Fruit fly (Drosophila melanogaster) whole organism, embryonic: Measurements from ENCODE around the gene Dop1R2.

ENCODE experiments used
- Antp ChIP-seq: fragments of 200-800 bp; sonication (Bioruptor generic); optimal IDR thresholded peaks from 3 replicates; lab custom pipeline; 2016; ENCODE audit warnings: missing biosample characterization, missing genetic modification characterization
- B-H2 ChIP-seq: fragments of 200-800 bp; sonication (Bioruptor generic); optimal IDR thresholded peaks from 2 replicates; lab custom pipeline; 2018; ENCODE audit warnings: missing biosample characterization, mild to moderate bottlenecking, missing genetic modification characterization
- CG12104 ChIP-seq: fragments of 200-800 bp; sonication (Bioruptor generic); optimal IDR thresholded peaks from 3 replicates; lab custom pipeline; 2016; ENCODE audit warnings: missing biosample characterization, missing genetic modification characterization
- CG12659 ChIP-seq: fragments of 200-800 bp; sonication (Bioruptor generic); optimal IDR thresholded peaks from 3 replicates; lab custom pipeline; 2017; ENCODE audit warnings: mild to moderate bottlenecking, missing biosample characterization, missing genetic modification reagents, missing genetic modification characterization
- CG18011 ChIP-seq: fragments of 200-800 bp; sonication (Bioruptor generic); optimal IDR thresholded peaks from 2 replicates; lab custom pipeline; 2017; ENCODE audit warnings: missing biosample characterization, missing genetic modification characterization, mild to moderate bottlenecking, moderate library complexity, missing genotype
- CG1832 ChIP-seq: fragments of 200-800 bp; sonication (Bioruptor generic); optimal IDR thresholded peaks from 2 replicates; lab custom pipeline; 2017; ENCODE audit warnings: missing biosample characterization, mild to moderate bottlenecking, missing genetic modification characterization, inconsistent platforms
- CG2116 ChIP-seq: fragments of 200-800 bp; sonication (Bioruptor generic); optimal IDR thresholded peaks from 3 replicates; lab custom pipeline; 2018; ENCODE audit warnings: missing biosample characterization, mild to moderate bottlenecking, missing genetic modification characterization
- CG2129 ChIP-seq: fragments of 200-800 bp; sonication (Bioruptor generic); IDR thresholded peaks from 2 replicates; pipeline ENCODE4 v1.3.6; 2022; ENCODE audit warnings: missing biosample characterization, missing genetic modification characterization; ENCODE audit not compliant: partially characterized antibody
- CG2712 ChIP-seq: fragments of 200-800 bp; optimal IDR thresholded peaks from 3 replicates; lab custom pipeline; 2019; ENCODE audit warnings: missing biosample characterization, mild to moderate bottlenecking, missing genetic modification characterization, moderate library complexity
- CG3407 ChIP-seq: fragments of 200-800 bp; sonication (Bioruptor generic); optimal IDR thresholded peaks from 2 replicates; lab custom pipeline; 2018; ENCODE audit warnings: missing biosample characterization, mild to moderate bottlenecking, missing genetic modification characterization
- CG6689 ChIP-seq: fragments of 200-800 bp; sonication (Bioruptor generic); IDR thresholded peaks from 2 replicates; pipeline ENCODE4 v1.3.6; 2022; ENCODE audit warnings: missing biosample characterization, missing genetic modification characterization
- CG7357 ChIP-seq: fragments of 200-800 bp; sonication (Bioruptor generic); IDR thresholded peaks from 3 replicates; pipeline ENCODE4 v1.3.6; 2022; ENCODE audit warnings: missing biosample characterization, missing genetic modification characterization
- CG7556 ChIP-seq: fragments of 200-800 bp; sonication (Bioruptor generic); optimal IDR thresholded peaks from 2 replicates; lab custom pipeline; 2017; ENCODE audit warnings: missing biosample characterization, mild to moderate bottlenecking, missing genetic modification characterization
- CG7839 ChIP-seq: fragments of 200-800 bp; sonication (Bioruptor generic); optimal IDR thresholded peaks from 3 replicates; lab custom pipeline; 2018; ENCODE audit warnings: missing biosample characterization, mild to moderate bottlenecking, missing genetic modification characterization, moderate library complexity
- CG8290 ChIP-seq, 3 experiments: fragments of 200-800 bp; sonication (Bioruptor generic); optimal IDR thresholded peaks; 2 replicates each; lab custom pipeline; 2016 to 2019; ENCODE audit warnings: missing biosample characterization in 3 of 3, missing genetic modification characterization in 3 of 3, mild to moderate bottlenecking in 2 of 3, moderate library complexity in 1 of 3
- D ChIP-seq, 2 experiments: fragments of 200-800 bp in 1 of 2; fragments of >200 bp in 1 of 2; sonication (Bioruptor generic) in 1 of 2; optimal IDR thresholded peaks; 2 replicates in 1 of 2; 3 replicates in 1 of 2; lab custom pipeline; 2017; ENCODE audit warnings: mild to moderate bottlenecking in 1 of 2, missing biosample characterization in 1 of 2, missing genetic modification characterization in 1 of 2, missing genetic modification reagents in 1 of 2
- D19A ChIP-seq: fragments of 200-800 bp; optimal IDR thresholded peaks from 3 replicates; lab custom pipeline; 2019; ENCODE audit warnings: missing biosample characterization, mild to moderate bottlenecking, missing genetic modification characterization, moderate library complexity
- Doc2 ChIP-seq: fragments of 200-800 bp; sonication (Bioruptor generic); IDR thresholded peaks from 2 replicates; pipeline ENCODE4 v1.3.6; 2022; ENCODE audit warnings: missing biosample characterization, missing genetic modification characterization
- Ets65A ChIP-seq: fragments of 200-800 bp; sonication (Bioruptor generic); peaks from one replicate; lab custom pipeline; 2016; ENCODE audit warnings: missing biosample characterization, missing genetic modification characterization
- Fer3 ChIP-seq: fragments of 200-800 bp; sonication (Bioruptor generic); optimal IDR thresholded peaks from 2 replicates; lab custom pipeline; 2018; ENCODE audit warnings: missing biosample characterization, mild to moderate bottlenecking, missing genetic modification characterization, moderate library complexity
- HHEX ChIP-seq: fragments of 200-800 bp; sonication (Bioruptor generic); optimal IDR thresholded peaks from 3 replicates; lab custom pipeline; 2017; ENCODE audit warnings: missing biosample characterization, mild to moderate bottlenecking, missing genetic modification characterization, missing genetic modification reagents
- Hmx ChIP-seq: fragments of 200-800 bp; sonication (Bioruptor generic); optimal IDR thresholded peaks from 2 replicates; lab custom pipeline; 2016; ENCODE audit warnings: missing biosample characterization, missing genetic modification characterization
- Ptx1 ChIP-seq: fragments of 200-800 bp; sonication (Bioruptor generic); IDR thresholded peaks from 2 replicates; pipeline ENCODE4 v1.3.6; 2022; ENCODE audit warnings: missing biosample characterization, missing genetic modification characterization
- Sin3A ChIP-seq: fragments of >200 bp; optimal IDR thresholded peaks from 2 replicates; lab custom pipeline; 2018
- Sry-β ChIP-seq: fragments of 200-800 bp; sonication (Bioruptor generic); optimal IDR thresholded peaks from 2 replicates; lab custom pipeline; 2018; ENCODE audit warnings: missing biosample characterization, mild to moderate bottlenecking, missing genetic modification characterization, moderate library complexity
- amos ChIP-seq: fragments of 200-800 bp; sonication (Bioruptor generic); IDR thresholded peaks from 2 replicates; pipeline ENCODE4 v1.3.6; 2022; ENCODE audit warnings: missing biosample characterization, missing genetic modification characterization; ENCODE audit not compliant: partially characterized antibody
- bcd ChIP-seq: fragments of 200-800 bp; sonication (Bioruptor generic); optimal IDR thresholded peaks from 2 replicates; lab custom pipeline; 2017; ENCODE audit warnings: missing biosample characterization, mild to moderate bottlenecking, missing genetic modification characterization
- croc ChIP-seq: fragments of 200-800 bp; sonication (Bioruptor generic); conservative IDR thresholded peaks from 3 replicates; pipeline ENCODE4 v1.3.6; 2022; ENCODE audit warnings: missing biosample characterization, missing genetic modification characterization
- dmrt99B ChIP-seq: fragments of 200-800 bp; sonication (Bioruptor generic); optimal IDR thresholded peaks from 2 replicates; lab custom pipeline; 2018; ENCODE audit warnings: missing biosample characterization, mild to moderate bottlenecking, missing genetic modification characterization, moderate library complexity
- fu2 ChIP-seq: fragments of 200-800 bp; sonication (Bioruptor generic); optimal IDR thresholded peaks from 2 replicates; lab custom pipeline; 2016; ENCODE audit warnings: missing biosample characterization, missing genetic modification characterization
- gsb ChIP-seq: fragments of 200-800 bp; sonication (Bioruptor generic); IDR thresholded peaks from 2 replicates; pipeline ENCODE4 v1.3.6; 2022; ENCODE audit warnings: missing biosample characterization, missing genetic modification characterization
- ham ChIP-seq: fragments of 200-800 bp; sonication (Bioruptor generic); IDR thresholded peaks from 2 replicates; pipeline ENCODE4 v1.3.6; 2022; ENCODE audit warnings: missing biosample characterization, missing genetic modification characterization
- her ChIP-seq: fragments of 200-800 bp; sonication (Bioruptor generic); optimal IDR thresholded peaks from 2 replicates; lab custom pipeline; 2016; ENCODE audit warnings: missing biosample characterization, missing genetic modification characterization
- klu ChIP-seq: fragments of 200-800 bp; sonication (Bioruptor generic); IDR thresholded peaks from 2 replicates; pipeline ENCODE4 v1.3.6; 2022; ENCODE audit warnings: missing biosample characterization, missing genetic modification characterization
- lbe ChIP-seq: fragments of 200-800 bp; sonication (Bioruptor generic); optimal IDR thresholded peaks from 2 replicates; lab custom pipeline; 2016; ENCODE audit warnings: missing biosample characterization, mild to moderate bottlenecking, missing genetic modification characterization
- lov ChIP-seq, 2 experiments: fragments of 200-800 bp in 1 of 2; fragments of >200 bp in 1 of 2; sonication (Bioruptor generic) in 1 of 2; IDR thresholded peaks in 1 of 2; optimal IDR thresholded peaks in 1 of 2; 2 replicates in 1 of 2; 3 replicates in 1 of 2; pipeline versions ENCODE4 v1.3.6 to Lab custom; 2017 to 2022; ENCODE audit warnings: missing biosample characterization in 1 of 2, missing genetic modification characterization in 1 of 2
- mam ChIP-seq: fragments of 200-800 bp; sonication (Bioruptor generic); optimal IDR thresholded peaks from 3 replicates; lab custom pipeline; 2016; ENCODE audit warnings: missing biosample characterization, missing genetic modification characterization
- nmo ChIP-seq: fragments of 200-800 bp; sonication (Bioruptor generic); optimal IDR thresholded peaks from 2 replicates; lab custom pipeline; 2018; ENCODE audit warnings: missing biosample characterization, mild to moderate bottlenecking, missing genetic modification characterization, moderate library complexity
- pan ChIP-seq, 4 experiments: fragments of >200 bp in 3 of 4; fragments of 200-800 bp in 1 of 4; sonication (Bioruptor generic) in 1 of 4; optimal IDR thresholded peaks in 3 of 4; IDR thresholded peaks in 1 of 4; 2 replicates each; pipeline versions ENCODE4 v1.3.6 to Lab custom; 2017 to 2022; ENCODE audit warnings: missing biosample characterization in 2 of 4, missing genetic modification characterization in 2 of 4, mixed read lengths in 1 of 4
- pb ChIP-seq: fragments of 200-800 bp; sonication (Bioruptor generic); optimal IDR thresholded peaks from 3 replicates; lab custom pipeline; 2016; ENCODE audit warnings: missing biosample characterization, missing genetic modification characterization
- phol ChIP-seq: fragments of 200-800 bp; sonication (Bioruptor generic); optimal IDR thresholded peaks from 3 replicates; lab custom pipeline; 2018; ENCODE audit warnings: missing biosample characterization, mild to moderate bottlenecking, missing genetic modification characterization, moderate library complexity
- prd ChIP-seq, 3 experiments: fragments of >200 bp in 2 of 3; fragments of 200-800 bp in 1 of 3; sonication (Bioruptor generic) in 1 of 3; optimal IDR thresholded peaks in 2 of 3; IDR thresholded peaks in 1 of 3; 2 replicates in 2 of 3; 3 replicates in 1 of 3; pipeline versions ENCODE4 v1.3.6 to Lab custom; 2017 to 2022; ENCODE audit warnings: missing biosample characterization in 1 of 3, missing genetic modification characterization in 1 of 3
- pros ChIP-seq: fragments of 200-800 bp; sonication (Bioruptor generic); optimal IDR thresholded peaks from 3 replicates; lab custom pipeline; 2019; ENCODE audit warnings: missing biosample characterization, mild to moderate bottlenecking, missing genetic modification characterization, moderate library complexity
- rib ChIP-seq: fragments of 200-800 bp; sonication (Bioruptor generic); IDR thresholded peaks from 2 replicates; pipeline ENCODE4 v1.3.6; 2022; ENCODE audit warnings: missing biosample characterization, missing genetic modification characterization
- scrt ChIP-seq: fragments of 200-800 bp; sonication (Bioruptor generic); optimal IDR thresholded peaks from 2 replicates; lab custom pipeline; 2018; ENCODE audit warnings: missing biosample characterization, mild to moderate bottlenecking, missing genetic modification characterization, moderate library complexity
- sqz ChIP-seq: fragments of 200-800 bp; sonication (Bioruptor generic); optimal IDR thresholded peaks from 3 replicates; lab custom pipeline; 2018; ENCODE audit warnings: missing biosample characterization, mild to moderate bottlenecking, missing genetic modification characterization
- sr ChIP-seq: fragments of 200-800 bp; sonication (Bioruptor generic); IDR thresholded peaks from 3 replicates; pipeline ENCODE4 v1.3.6; 2022; ENCODE audit warnings: missing biosample characterization, missing genetic modification characterization
- ssp ChIP-seq: fragments of 200-800 bp; sonication (Bioruptor generic); IDR thresholded peaks from 2 replicates; pipeline ENCODE4 v1.3.6; 2022; ENCODE audit warnings: missing biosample characterization, missing genetic modification characterization
- zen ChIP-seq: fragments of 200-800 bp; sonication (Bioruptor generic); optimal IDR thresholded peaks from 3 replicates; lab custom pipeline; 2018; ENCODE audit warnings: missing biosample characterization, mild to moderate bottlenecking, missing genetic modification characterization, moderate library complexity

Dop1R2 gene

DNA sequence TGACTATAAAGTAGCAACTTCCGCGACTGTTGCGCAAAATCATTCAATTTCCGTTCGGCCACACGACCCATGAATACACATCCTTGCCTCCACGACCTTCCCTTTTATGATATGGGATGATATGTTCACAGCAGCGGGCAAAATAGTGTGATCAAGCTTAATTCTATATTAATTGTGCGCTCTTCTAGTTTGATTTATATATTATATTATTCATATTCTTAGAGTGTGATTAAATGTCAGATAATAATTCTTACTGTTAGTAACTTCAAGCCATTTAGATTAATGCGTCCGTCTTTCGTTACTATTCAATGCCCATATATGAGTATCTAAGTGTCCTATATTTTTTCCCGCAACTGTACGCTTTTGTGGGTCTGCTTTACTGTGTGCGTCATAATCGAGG is 78.4 kb downstream of the Dop1R2 start (continued):
- TF ChIP-seq lov (optimal IDR thresholded peaks at IDR 0.05; lab: Kevin White, UChicago), result no peak
- no peak for TF ChIP-seq lov (GFP tag; IDR thresholded peaks at IDR 0.05; lab: Robert Waterston, UW)
- no peak for TF ChIP-seq CG2129 (GFP tag; lab: Robert Waterston, UW)
- no peak for TF ChIP-seq croc
- TF ChIP-seq CG2116, result no peak
- TF ChIP-seq CG2712, result peak; percentile 77
- peak; percentile 65 for TF ChIP-seq CG7839 (tag; lab: Kevin White, UChicago)
- no peak for TF ChIP-seq sr
- TF ChIP-seq prd (optimal IDR thresholded peaks at IDR 0.05; lab: Kevin White, UChicago), result no peak
- 0 out of 3 replicates have a peak, but pooled peaks have one; percentile 18 for TF ChIP-seq prd (GFP tag; IDR thresholded peaks at IDR 0.05; lab: Robert Waterston, UW)
- no peak for TF ChIP-seq Antp (GFP tag; lab: Kevin White, UChicago)
- TF ChIP-seq CG8290 (GFP tag; optimal IDR thresholded peaks at IDR 0.05; lab: Kevin White, UChicago), result no peak
- TF ChIP-seq CG8290 (tag; optimal IDR thresholded peaks at IDR 0.05; lab: Kevin White, UChicago), result no peak
- no peak for TF ChIP-seq pb (GFP tag; lab: Kevin White, UChicago)
- peak; percentile 67 for TF ChIP-seq Ets65A
- TF ChIP-seq her (GFP tag; lab: Kevin White, UChicago), result no peak
- TF ChIP-seq amos (GFP tag; lab: Robert Waterston, UW), result no peak
- TF ChIP-seq lbe (GFP tag; lab: Kevin White, UChicago), result no peak
- TF ChIP-seq CG7357 (GFP tag; lab: Robert Waterston, UW), result no peak
- peak; percentile 58 for TF ChIP-seq phol
- no peak for TF ChIP-seq ssp (GFP tag; lab: Robert Waterston, UW)
- TF ChIP-seq CG12659 (GFP tag; lab: Kevin White, UChicago), result peak; percentile 10
- TF ChIP-seq sqz, result no peak
- no peak for TF ChIP-seq gsb (GFP tag; lab: Robert Waterston, UW)
- peak; percentile 61 for TF ChIP-seq CG7556 (GFP tag; lab: Kevin White, UChicago)
- no peak for TF ChIP-seq CG3407
- no peak for TF ChIP-seq CG6689 (GFP tag; lab: Robert Waterston, UW)
- TF ChIP-seq Doc2, result no peak
- peak; percentile 0 for TF ChIP-seq Fer3
- no peak for TF ChIP-seq fu2 (GFP tag; lab: Kevin White, UChicago)
- no peak for TF ChIP-seq Hmx
- no peak for TF ChIP-seq CG18011 (GFP tag; lab: Kevin White, UChicago)
- peak; percentile 48 for TF ChIP-seq scrt (GFP tag; lab: Kevin White, UChicago)
- TF ChIP-seq rib (GFP tag; lab: Robert Waterston, UW), result no peak
- TF ChIP-seq klu (GFP tag; lab: Robert Waterston, UW), result no peak
- TF ChIP-seq dmrt99B (tag; lab: Kevin White, UChicago), result peak; percentile 69
- no peak for TF ChIP-seq CG1832 (GFP tag; lab: Kevin White, UChicago)
- peak; percentile 62 for TF ChIP-seq D19A (tag; lab: Kevin White, UChicago)
- TF ChIP-seq mam (GFP tag; lab: Kevin White, UChicago), result no peak
- peak; percentile 43 for TF ChIP-seq zen (tag; lab: Kevin White, UChicago)
- TF ChIP-seq Sin3A (lab: Kevin White, UChicago), result no peak
- no peak for TF ChIP-seq CG12104 (GFP tag; lab: Kevin White, UChicago)
- TF ChIP-seq Ptx1 (GFP tag; lab: Robert Waterston, UW), result no peak
- TF ChIP-seq pros (GFP tag; lab: Kevin White, UChicago), result peak; percentile 36
- peak; percentile 55 for TF ChIP-seq nmo (GFP tag; lab: Kevin White, UChicago)
- TF ChIP-seq D (optimal IDR thresholded peaks at IDR 0.05; lab: Kevin White, UChicago), result no peak
- peak; percentile 66 for TF ChIP-seq D (GFP tag; optimal IDR thresholded peaks at IDR 0.05; lab: Kevin White, UChicago)
- peak; percentile 25 for TF ChIP-seq bcd (GFP tag; lab: Kevin White, UChicago)
- no peak for TF ChIP-seq Sry-β (GFP tag; lab: Kevin White, UChicago)
- no peak for TF ChIP-seq ham (GFP tag; lab: Robert Waterston, UW)
- TF ChIP-seq B-H2 (GFP tag; lab: Kevin White, UChicago), result no peak
- peak; percentile 28 for TF ChIP-seq HHEX (GFP tag; lab: Kevin White, UChicago)
- no peak for TF ChIP-seq pan (optimal IDR thresholded peaks at IDR 0.05; lab: Kevin White, UChicago)
- TF ChIP-seq pan (GFP tag; optimal IDR thresholded peaks at IDR 0.05 in 1 of 2, IDR thresholded peaks at IDR 0.05 in 1 of 2), result no peak
